Fruit fly (Drosophila melanogaster): ENCODE measurements around the gene RpL14.

DNA sequence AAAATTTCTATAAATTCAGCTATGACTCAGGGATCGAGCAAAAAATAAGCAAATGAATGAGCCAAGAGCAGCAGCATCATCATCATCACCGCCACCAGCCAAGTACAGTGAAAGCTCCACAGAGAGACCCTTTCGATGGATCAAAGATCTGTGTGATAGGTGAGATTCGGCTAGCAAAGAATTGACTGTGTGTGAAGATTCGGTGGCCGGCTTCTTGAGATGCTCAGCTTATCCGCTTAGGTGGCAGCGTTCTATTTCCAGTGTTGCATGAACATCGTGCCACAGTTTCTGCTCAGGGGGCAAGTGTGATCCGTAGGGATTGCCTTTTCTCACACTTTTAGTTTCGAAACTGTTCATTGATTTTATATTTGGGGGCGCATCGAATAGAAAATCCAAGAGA, 47.7 kb upstream of the RpL14 start:
- TF ChIP-seq CG11617 (GFP tag; optimal IDR thresholded peaks at IDR 0.05) (no peak), Clk (GFP tag; optimal IDR thresholded peaks at IDR 0.05) (no peak)

Data from whole organism, adult.